Worm (Caenorhabditis elegans): Measurements from ENCODE around the gene clec-207.

The clec-207 gene

ce11 chrV:2103118-2103517, 7.2 kb downstream of the clec-207 start, which contains the start of gene F36F12.1:
F36F12.1 (minus strand) TSS chrV:2103218.
- TF ChIP-seq hlh-30 (tag; optimal IDR thresholded peaks at IDR 0.05; ENCODE audit: insufficient read depth) (no peak), sox-4 (tag; optimal IDR thresholded peaks at IDR 0.05) (no peak), ceh-45 (GFP tag; IDR thresholded peaks at IDR 0.05) (no peak), ceh-30 (tag; optimal IDR thresholded peaks at IDR 0.05) (no peak), fax-1 (tag; optimal IDR thresholded peaks at IDR 0.05) (no peak), F13H6.1 (tag; optimal IDR thresholded peaks at IDR 0.05) (no peak), hlh-6 (tag; optimal IDR thresholded peaks at IDR 0.05) (no peak), ttx-3 (tag; optimal IDR thresholded peaks at IDR 0.05) (no peak), pros-1 (tag; optimal IDR thresholded peaks at IDR 0.05) (no peak)

- TF ChIP-seq sox-4 (tag; optimal IDR thresholded peaks at IDR 0.05) (no peak), hlh-8 (tag; optimal IDR thresholded peaks at IDR 0.05) (no peak), pha-2 (tag; optimal IDR thresholded peaks at IDR 0.05) (no peak), nhr-232 (tag; optimal IDR thresholded peaks at IDR 0.05) (no peak), syd-9 (tag; optimal IDR thresholded peaks at IDR 0.05) (no peak), ceh-19 (GFP tag; optimal IDR thresholded peaks at IDR 0.05) (no peak), ceh-48 (tag; optimal IDR thresholded peaks at IDR 0.05) (no peak), fax-1 (tag; optimal IDR thresholded peaks at IDR 0.05) (no peak), ceh-9 (tag; optimal IDR thresholded peaks at IDR 0.05) (no peak), ceh-6 (GFP tag; optimal IDR thresholded peaks at IDR 0.05) (no peak), lim-6 (tag; optimal IDR thresholded peaks at IDR 0.05) (no peak), sdc-2 (tag; optimal IDR thresholded peaks at IDR 0.05) (no peak), F13H6.1 (tag; optimal IDR thresholded peaks at IDR 0.05) (no peak), dve-1 (tag; optimal IDR thresholded peaks at IDR 0.05) (no peak), ref-2 (tag; optimal IDR thresholded peaks at IDR 0.05) (no peak)
These were observed 10.1 kb downstream of the clec-207 start, which contains the start of gene F22F7.4 for ce11 chrV:2105976-2106375. F22F7.4 (minus strand) TSS chrV:2106076.

ce11 chrV:2109295-2109694, 13.4 kb downstream of the clec-207 start, which contains the start of gene ckb-4:
ckb-4 (minus strand) TSS chrV:2109434.
- TF ChIP-seq pros-1 (tag; optimal IDR thresholded peaks at IDR 0.05) (no peak), pat-9 (tag; optimal IDR thresholded peaks at IDR 0.05) (no peak), syd-9 (tag; optimal IDR thresholded peaks at IDR 0.05) (no peak), ceh-48 (tag; optimal IDR thresholded peaks at IDR 0.05) (peak; percentile 62), nfya-1 (tag; optimal IDR thresholded peaks at IDR 0.05) (peak; percentile 11), ceh-30 (tag; optimal IDR thresholded peaks at IDR 0.05) (no peak), ceh-31 (tag; optimal IDR thresholded peaks at IDR 0.05) (peak; percentile 19), ama-1 (optimal IDR thresholded peaks at IDR 0.05) (no peak), ceh-19 (GFP tag; optimal IDR thresholded peaks at IDR 0.05) (no peak), ztf-16 (tag; optimal IDR thresholded peaks at IDR 0.05) (no peak), unc-42 (tag; optimal IDR thresholded peaks at IDR 0.05) (peak; percentile 82), F13H6.1 (tag; optimal IDR thresholded peaks at IDR 0.05) (no peak)

- TF ChIP-seq lim-6 (tag; optimal IDR thresholded peaks at IDR 0.05): no peak
- TF ChIP-seq che-1 (tag; optimal IDR thresholded peaks at IDR 0.05): no peak
- TF ChIP-seq unc-55 (GFP tag; optimal IDR thresholded peaks at IDR 0.05): no peak
- TF ChIP-seq pros-1 (tag; optimal IDR thresholded peaks at IDR 0.05): no peak
- TF ChIP-seq ceh-22 (tag; optimal IDR thresholded peaks at IDR 0.05): no peak
- TF ChIP-seq madf-2 (tag; optimal IDR thresholded peaks at IDR 0.05): no peak
- no peak for TF ChIP-seq pax-1 (tag; optimal IDR thresholded peaks at IDR 0.05)
- TF ChIP-seq unc-86 (tag; optimal IDR thresholded peaks at IDR 0.05): no peak
- TF ChIP-seq tbx-7 (tag; optimal IDR thresholded peaks at IDR 0.05): no peak
- TF ChIP-seq ahr-1 (tag; optimal IDR thresholded peaks at IDR 0.05): no peak
These were observed 14.5 kb downstream of the clec-207 start, which contains the start of gene F22F7.3 for ce11 chrV:2110368-2110767. F22F7.3 (plus strand) TSS chrV:2110668.

ce11 chrV:2118574-2118973, 22.7 kb downstream of the clec-207 start, which contains the start of gene bgnt-1.2:
bgnt-1.2 (minus strand) TSS chrV:2118674.
- TF ChIP-seq ceh-22 (tag; optimal IDR thresholded peaks at IDR 0.05): no peak
